Fruit fly (Drosophila melanogaster) whole organism: ENCODE data around the gene RpL13.

ENCODE experiments used
- Dll ChIP-seq: fragments of >200 bp; optimal IDR thresholded peaks from 2 replicates; lab custom pipeline; 2017
- EcR ChIP-seq, 2 experiments: fragments of >200 bp; optimal IDR thresholded peaks; 2 replicates each; lab custom pipeline; 2017; ENCODE audit warnings: missing biosample characterization in 2 of 2, missing genetic modification characterization in 2 of 2, missing genetic modification reagents in 2 of 2
- pan ChIP-seq: fragments of >200 bp; optimal IDR thresholded peaks from 2 replicates; lab custom pipeline; 2017
- psq ChIP-seq: fragments of >200 bp; optimal IDR thresholded peaks from 2 replicates; lab custom pipeline; 2017
- usp ChIP-seq: fragments of >200 bp; optimal IDR thresholded peaks from 2 replicates; lab custom pipeline; 2017; ENCODE audit warnings: missing biosample characterization, missing genetic modification characterization, mixed read lengths

dm6 chr2L:9937908-9938307 lies 29.2 kb upstream of the RpL13 start, which contains the start of gene Arglu1:
- no peak for TF ChIP-seq psq
- TF ChIP-seq usp (GFP tag; lab: Kevin White, UChicago), result no peak
- no peak for TF ChIP-seq EcR (GFP tag; optimal IDR thresholded peaks at IDR 0.05; lab: Kevin White, UChicago)
- no peak for TF ChIP-seq pan (lab: Kevin White, UChicago)
- TF ChIP-seq Dll (lab: Kevin White, UChicago), result no peak
